Worm (Caenorhabditis elegans) whole organism, L1 larva: ENCODE data around the gene C24H10.3.

ENCODE experiments used
- C16A3.4 ChIP-seq: fragments of 150-350 bp; optimal IDR thresholded peaks from 2 replicates; lab custom pipeline; 2014; ENCODE audit warnings: missing biosample characterization, missing genetic modification characterization
- F16B12.6 ChIP-seq: fragments of 150-350 bp; optimal IDR thresholded peaks from 2 replicates; lab custom pipeline; 2014; ENCODE audit warnings: missing biosample characterization, missing genetic modification characterization
- alr-1 ChIP-seq: fragments of 200-800 bp; sonication (Bioruptor generic); optimal IDR thresholded peaks from 2 replicates; lab custom pipeline; 2018; ENCODE audit warnings: borderline replicate concordance, mild to moderate bottlenecking, missing genetic modification characterization, missing compliant biosample characterization
- aly-2 ChIP-seq: fragments of 150-350 bp; optimal IDR thresholded peaks from 2 replicates; lab custom pipeline; 2014; ENCODE audit warnings: missing biosample characterization, missing genetic modification characterization
- ama-1 ChIP-seq: fragments of 150-350 bp; optimal IDR thresholded peaks from 2 replicates; lab custom pipeline; 2014
- blmp-1 ChIP-seq: fragments of 150-350 bp; optimal IDR thresholded peaks from 2 replicates; lab custom pipeline; 2014; ENCODE audit warnings: missing biosample characterization, missing genetic modification characterization
- ceh-63 ChIP-seq: fragments of 200-800 bp; sonication (Bioruptor generic); optimal IDR thresholded peaks from 2 replicates; lab custom pipeline; 2018; ENCODE audit warnings: mild to moderate bottlenecking, missing genetic modification characterization, missing compliant biosample characterization
- ceh-8 ChIP-seq: fragments of 200-800 bp; sonication (Bioruptor generic); optimal IDR thresholded peaks from 2 replicates; lab custom pipeline; 2018; ENCODE audit warnings: mild to moderate bottlenecking, missing genetic modification characterization, moderate library complexity, missing compliant biosample characterization
- dpl-1 ChIP-seq, 3 experiments: fragments of 150-350 bp in 2 of 3; sonication (generic microtip) in 1 of 3; optimal IDR thresholded peaks; 2 replicates each; lab custom pipeline; 2014 to 2017; ENCODE audit warnings: missing biosample characterization in 3 of 3, missing genetic modification characterization in 3 of 3, missing genetic modification reagents in 3 of 3
- dsc-1 ChIP-seq: sonication (generic microtip); optimal IDR thresholded peaks from 2 replicates; lab custom pipeline; 2016; ENCODE audit warnings: mild to moderate bottlenecking, missing genetic modification characterization, missing compliant biosample characterization
- efl-3 ChIP-seq: fragments of 200-800 bp; sonication (Bioruptor generic); optimal IDR thresholded peaks from 2 replicates; lab custom pipeline; 2018; ENCODE audit warnings: mild to moderate bottlenecking, missing genetic modification characterization, missing compliant biosample characterization
- egl-13 ChIP-seq: sonication (generic microtip); optimal IDR thresholded peaks from 2 replicates; lab custom pipeline; 2016; ENCODE audit warnings: missing genotype, missing genetic modification reagents, missing genetic modification characterization, missing compliant biosample characterization
- fkh-10 ChIP-seq: sonication (generic microtip); optimal IDR thresholded peaks from 2 replicates; lab custom pipeline; 2017; ENCODE audit warnings: missing biosample characterization, missing genetic modification reagents, missing genetic modification characterization
- hlh-17 ChIP-seq: fragments of 200-800 bp; sonication (Bioruptor generic); optimal IDR thresholded peaks from 2 replicates; lab custom pipeline; 2018; ENCODE audit warnings: missing genetic modification characterization, mild to moderate bottlenecking, missing compliant biosample characterization, moderate library complexity, borderline replicate concordance
- hpl-2 ChIP-seq: fragments of 150-350 bp; optimal IDR thresholded peaks from 2 replicates; lab custom pipeline; 2014; ENCODE audit warnings: missing biosample characterization, missing genetic modification reagents, missing genetic modification characterization
- irx-1 ChIP-seq: sonication (generic microtip); optimal IDR thresholded peaks from 2 replicates; lab custom pipeline; 2016; ENCODE audit warnings: missing genetic modification characterization, missing compliant biosample characterization
- isw-1 ChIP-seq: fragments of 200-800 bp; sonication (Bioruptor generic); IDR thresholded peaks from 2 replicates; pipeline ENCODE4 v1.3.6; 2022; ENCODE audit warnings: missing genetic modification characterization, missing compliant biosample characterization
- lin-13 ChIP-seq: fragments of 150-350 bp; optimal IDR thresholded peaks from 2 replicates; lab custom pipeline; 2014; ENCODE audit warnings: missing biosample characterization, missing genetic modification reagents, missing genetic modification characterization
- lin-14 ChIP-seq: fragments of 200-800 bp; sonication (Bioruptor generic); optimal IDR thresholded peaks from 2 replicates; lab custom pipeline; 2018; ENCODE audit warnings: mild to moderate bottlenecking, missing genetic modification characterization, moderate library complexity, missing compliant biosample characterization
- lin-15B ChIP-seq: fragments of 150-350 bp; sonication (generic microtip); optimal IDR thresholded peaks from 3 replicates; lab custom pipeline; 2014; ENCODE audit warnings: missing biosample characterization, missing genetic modification characterization
- lin-35 ChIP-seq, 2 experiments: fragments of 150-350 bp; optimal IDR thresholded peaks; 2 replicates each; lab custom pipeline; 2014; ENCODE audit warnings: missing biosample characterization in 2 of 2, missing genetic modification characterization in 2 of 2, missing genetic modification reagents in 2 of 2
- lir-3 ChIP-seq: sonication (generic microtip); optimal IDR thresholded peaks from 2 replicates; lab custom pipeline; 2016; ENCODE audit warnings: mild to moderate bottlenecking, missing genetic modification characterization, moderate library complexity, missing compliant biosample characterization; ENCODE audit not compliant: poor library complexity
- mdl-1 ChIP-seq, 2 experiments: fragments of 150-350 bp; optimal IDR thresholded peaks; 2 replicates each; lab custom pipeline; 2014 to 2017; ENCODE audit warnings: missing biosample characterization in 2 of 2, missing genetic modification characterization in 2 of 2, inconsistent platforms in 1 of 2
- mef-2 ChIP-seq: fragments of 150-350 bp; optimal IDR thresholded peaks from 2 replicates; lab custom pipeline; 2014; ENCODE audit warnings: missing biosample characterization, missing genetic modification characterization
- mep-1 ChIP-seq: fragments of 150-350 bp; optimal IDR thresholded peaks from 2 replicates; lab custom pipeline; 2014; ENCODE audit warnings: missing biosample characterization, missing genetic modification characterization
- nhr-12 ChIP-seq: sonication (generic microtip); optimal IDR thresholded peaks from 2 replicates; lab custom pipeline; 2017; ENCODE audit warnings: missing biosample characterization, missing genetic modification characterization
- nhr-20 ChIP-seq: sonication (generic microtip); optimal IDR thresholded peaks from 2 replicates; lab custom pipeline; 2016; ENCODE audit warnings: mild to moderate bottlenecking, missing genetic modification characterization, missing compliant biosample characterization
- nhr-237 ChIP-seq: fragments of 150-350 bp; optimal IDR thresholded peaks from 2 replicates; lab custom pipeline; 2014; ENCODE audit warnings: missing biosample characterization, missing genetic modification characterization
- nhr-47 ChIP-seq: sonication (generic microtip); optimal IDR thresholded peaks from 2 replicates; lab custom pipeline; 2016; ENCODE audit warnings: mild to moderate bottlenecking, missing genetic modification characterization, moderate library complexity, missing compliant biosample characterization
- nhr-71 ChIP-seq: sonication (generic microtip); optimal IDR thresholded peaks from 2 replicates; lab custom pipeline; 2016; ENCODE audit warnings: mild to moderate bottlenecking, missing genetic modification characterization, moderate library complexity, missing compliant biosample characterization
- nhr-77 ChIP-seq: fragments of 150-350 bp; optimal IDR thresholded peaks from 2 replicates; lab custom pipeline; 2014; ENCODE audit warnings: missing biosample characterization, missing genetic modification characterization
- nhr-85 ChIP-seq: sonication (generic microtip); peaks from one replicate; lab custom pipeline; 2016; ENCODE audit warnings: missing genetic modification characterization, inconsistent platforms, missing compliant biosample characterization
- pax-3 ChIP-seq: fragments of 200-800 bp; sonication (Bioruptor generic); optimal IDR thresholded peaks from 2 replicates; lab custom pipeline; 2018; ENCODE audit warnings: mild to moderate bottlenecking, missing genetic modification characterization, moderate library complexity, missing compliant biosample characterization
- rnt-1 ChIP-seq: sonication (generic microtip); optimal IDR thresholded peaks from 2 replicates; lab custom pipeline; 2016; ENCODE audit warnings: mild to moderate bottlenecking, missing genetic modification characterization, moderate library complexity, missing compliant biosample characterization
- sptf-1 ChIP-seq: fragments of 150-350 bp; optimal IDR thresholded peaks from 2 replicates; lab custom pipeline; 2014; ENCODE audit warnings: missing biosample characterization, missing genetic modification characterization
- sup-37 ChIP-seq: fragments of 200-800 bp; sonication (Bioruptor generic); optimal IDR thresholded peaks from 2 replicates; lab custom pipeline; 2018; ENCODE audit warnings: mild to moderate bottlenecking, missing genetic modification characterization, missing compliant biosample characterization
- swsn-7 ChIP-seq: sonication (generic microtip); optimal IDR thresholded peaks from 2 replicates; lab custom pipeline; 2016; ENCODE audit warnings: missing genetic modification characterization, missing compliant biosample characterization
- tbx-2 ChIP-seq: sonication (generic microtip); optimal IDR thresholded peaks from 2 replicates; lab custom pipeline; 2016; ENCODE audit warnings: missing genetic modification characterization, missing compliant biosample characterization
- tlp-1 ChIP-seq: fragments of 150-350 bp; optimal IDR thresholded peaks from 2 replicates; lab custom pipeline; 2014; ENCODE audit warnings: missing biosample characterization, missing genetic modification characterization
- unc-62 ChIP-seq: fragments of 150-350 bp; optimal IDR thresholded peaks from 2 replicates; lab custom pipeline; 2014; ENCODE audit warnings: missing biosample characterization, missing genetic modification reagents, missing genetic modification characterization
- unc-86 ChIP-seq: sonication (generic microtip); optimal IDR thresholded peaks from 2 replicates; lab custom pipeline; 2016; ENCODE audit warnings: missing genetic modification characterization, missing compliant biosample characterization
- zip-4 ChIP-seq: fragments of 200-800 bp; sonication (Bioruptor generic); optimal IDR thresholded peaks from 2 replicates; lab custom pipeline; 2018; ENCODE audit warnings: mild to moderate bottlenecking, missing genetic modification characterization, moderate library complexity, missing compliant biosample characterization
- ztf-4 ChIP-seq: fragments of 150-350 bp; optimal IDR thresholded peaks from 2 replicates; lab custom pipeline; 2014; ENCODE audit warnings: missing biosample characterization, missing genetic modification characterization

Gene C24H10.3

DNA sequence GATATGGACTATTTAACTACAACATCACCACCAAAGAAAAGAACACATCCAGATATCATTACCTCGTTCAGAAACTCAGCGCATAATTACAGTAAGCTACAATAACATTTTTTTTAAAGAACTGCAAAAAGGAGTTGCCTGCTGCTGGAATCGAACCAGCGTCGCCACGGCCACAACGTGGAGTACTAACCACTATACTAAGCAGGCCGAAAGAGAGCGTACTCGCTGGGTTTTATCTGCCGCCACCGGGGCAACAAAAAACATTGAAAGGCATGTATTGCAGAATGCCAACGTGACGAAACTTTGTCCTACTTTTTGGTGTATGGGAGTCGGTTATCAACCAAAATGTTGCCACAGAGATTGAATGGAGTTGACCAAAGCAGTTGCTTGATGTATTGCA lies 38.2 kb upstream of the C24H10.3 start (continued):
- peak; percentile 6 for TF ChIP-seq lir-3 (tag; lab: Kevin White, UChicago)
- peak; percentile 58 for TF ChIP-seq swsn-7 (tag; lab: Kevin White, UChicago)

ce11 chrX:5024300-5024699 lies 36.6 kb upstream of the C24H10.3 start, which contains the start of gene ZC449.1:
Gene ZC449.1, plus strand, starts transcription at chrX:5024420.
- TF ChIP-seq F16B12.6, result no peak
- TF ChIP-seq blmp-1 (tag; lab: Kevin White, UChicago), result peak; percentile 73

DNA sequence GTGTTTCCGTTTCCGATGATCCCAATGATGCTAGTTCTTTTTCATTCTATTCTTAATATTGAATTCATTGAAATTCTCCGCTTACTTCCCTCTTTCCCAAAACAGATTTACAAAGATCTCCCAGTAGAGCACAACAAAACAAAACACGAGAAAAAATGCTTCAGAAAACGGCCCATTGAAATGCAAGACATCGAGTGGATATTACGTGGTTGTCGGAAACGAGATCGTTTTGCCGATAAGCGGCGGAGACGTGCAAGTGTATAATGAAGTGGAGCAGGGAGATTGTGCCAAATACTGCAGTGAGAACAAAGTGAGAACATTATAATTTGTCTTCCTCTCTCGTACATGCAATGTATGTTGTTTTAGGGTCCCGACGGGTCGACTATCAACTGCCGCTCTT lies 34.4 kb upstream of the C24H10.3 start:
- no peak for TF ChIP-seq sptf-1
- TF ChIP-seq lin-14 (GFP tag; lab: Kevin White, UChicago), result peak; percentile 36
- TF ChIP-seq efl-3, result no peak

ce11 chrX:5027923-5028592 lies 32.8 kb upstream of the C24H10.3 start:
- TF ChIP-seq nhr-12, result no peak
- TF ChIP-seq hpl-2 (GFP tag; lab: Kevin White, UChicago), result no peak
- no peak for TF ChIP-seq mep-1
- TF ChIP-seq nhr-85 (tag; lab: Kevin White, UChicago), result peak; percentile 61
- TF ChIP-seq rnt-1, result no peak
- no peak for TF ChIP-seq ama-1
- no peak for TF ChIP-seq sptf-1
- no peak for TF ChIP-seq hlh-17 (GFP tag; lab: Kevin White, UChicago)
- TF ChIP-seq fkh-10 (GFP tag; lab: Kevin White, UChicago), result peak; percentile 20
- TF ChIP-seq pax-3 (tag; lab: Kevin White, UChicago), result no peak
- no peak for TF ChIP-seq unc-62 (GFP tag; lab: Kevin White, UChicago)
- TF ChIP-seq aly-2, result no peak

ce11 chrX:5028593-5028955 lies 32.3 kb upstream of the C24H10.3 start:
- TF ChIP-seq lin-14 (GFP tag; lab: Kevin White, UChicago), result peak; percentile 33
- peak; percentile 71 for TF ChIP-seq fkh-10 (GFP tag; lab: Kevin White, UChicago)
- TF ChIP-seq sup-37 (GFP tag; lab: Kevin White, UChicago), result no peak

- TF ChIP-seq nhr-77 (tag; lab: Kevin White, UChicago), result no peak
- no peak for TF ChIP-seq mdl-1 (tag; optimal IDR thresholded peaks at IDR 0.05; lab: Kevin White, UChicago)
- peak; percentile 68 for TF ChIP-seq unc-86 (tag; lab: Kevin White, UChicago)
- no peak for TF ChIP-seq isw-1 (GFP tag; lab: Robert Waterston, UW)
- peak; percentile 79 for TF ChIP-seq fkh-10 (GFP tag; lab: Kevin White, UChicago)
- no peak for TF ChIP-seq nhr-237 (tag; lab: Kevin White, UChicago)
- peak; percentile 15 for TF ChIP-seq nhr-47 (tag; lab: Kevin White, UChicago)
- no peak for TF ChIP-seq tbx-2
- no peak for TF ChIP-seq irx-1 (tag; lab: Kevin White, UChicago)
- TF ChIP-seq zip-4, result no peak
- no peak for TF ChIP-seq nhr-20 (tag; lab: Kevin White, UChicago)
- TF ChIP-seq lin-15B (tag; lab: Kevin White, UChicago), result no peak
- TF ChIP-seq hlh-17 (GFP tag; lab: Kevin White, UChicago), result no peak
- TF ChIP-seq ztf-4, result no peak
- TF ChIP-seq tlp-1 (tag; lab: Kevin White, UChicago), result no peak
- no peak for TF ChIP-seq ceh-63 (GFP tag; lab: Kevin White, UChicago)
- peak; percentile 5 for TF ChIP-seq dsc-1 (tag; lab: Kevin White, UChicago)
- TF ChIP-seq ceh-8 (GFP tag; lab: Kevin White, UChicago), result no peak
- no peak for TF ChIP-seq mef-2
- no peak for TF ChIP-seq lin-13 (GFP tag; lab: Kevin White, UChicago)
- TF ChIP-seq nhr-71 (tag; lab: Kevin White, UChicago), result peak; percentile 59
- TF ChIP-seq swsn-7 (tag; lab: Kevin White, UChicago), result peak; percentile 21
- TF ChIP-seq lir-3 (tag; lab: Kevin White, UChicago), result no peak
- no peak for TF ChIP-seq efl-3
- no peak for TF ChIP-seq dpl-1 (GFP tag; optimal IDR thresholded peaks at IDR 0.05; lab: Kevin White, UChicago)
- peak; percentile 55 for TF ChIP-seq egl-13 (tag; lab: Kevin White, UChicago)
- TF ChIP-seq lin-35 (GFP tag; optimal IDR thresholded peaks at IDR 0.05; lab: Kevin White, UChicago), result no peak
- no peak for TF ChIP-seq C16A3.4 (tag; lab: Kevin White, UChicago)
- TF ChIP-seq alr-1, result no peak
Measured at ce11 chrX:5031742-5032141, 29.1 kb upstream of the C24H10.3 start.
